Worm (Caenorhabditis elegans) whole organism, L4/young adult: Measurements from ENCODE around the gene F36F12.2.
"Not testable (repeated sequence)": the region's sequence is repeated elsewhere in the genome, so short reads cannot be mapped to it uniquely, and the experiment has no call there.

Source experiments
- W03F9.2 ChIP-seq: fragments of 150-350 bp; optimal IDR thresholded peaks from 2 replicates; lab custom pipeline; 2014; ENCODE audit warnings: missing biosample characterization, missing genetic modification characterization
- dao-5 ChIP-seq: sonication (generic microtip); optimal IDR thresholded peaks from 2 replicates; lab custom pipeline; 2016; ENCODE audit warnings: missing genotype, missing genetic modification characterization, moderate library complexity, missing compliant biosample characterization
- him-1 ChIP-seq: sonication (generic microtip); optimal IDR thresholded peaks from 2 replicates; lab custom pipeline; 2016; ENCODE audit warnings: missing genotype, missing genetic modification reagents, missing genetic modification characterization, missing compliant biosample characterization

Gene F36F12.2

DNA sequence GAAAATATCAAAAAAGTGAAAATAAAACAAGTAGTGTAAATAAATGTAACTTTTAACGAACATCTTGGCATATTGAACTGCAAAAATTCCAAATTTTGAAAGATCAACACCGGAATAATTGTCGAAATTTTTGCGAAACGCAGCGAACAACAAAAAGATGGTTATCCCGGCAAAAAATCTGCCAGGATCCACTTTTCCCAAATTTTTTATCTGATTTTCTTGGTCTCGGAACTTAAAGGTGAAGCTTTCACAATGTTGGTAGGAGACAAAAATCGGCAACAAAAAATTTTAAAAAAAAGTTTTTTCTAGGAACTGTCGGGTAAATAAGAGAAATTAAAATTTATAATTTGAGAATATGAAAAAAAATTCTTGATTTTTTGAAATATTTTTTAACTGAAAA lies 23.5 kb upstream of the F36F12.2 start, which contains the start of gene bgnt-1.2:
TSS of gene bgnt-1.2 (minus strand) at position 101 of the 400 bp plus-strand sequence.
- TF ChIP-seq him-1 (tag; lab: Kevin White, UChicago) (no peak), W03F9.2 (no peak), dao-5 (tag; lab: Kevin White, UChicago) (no peak)

DNA sequence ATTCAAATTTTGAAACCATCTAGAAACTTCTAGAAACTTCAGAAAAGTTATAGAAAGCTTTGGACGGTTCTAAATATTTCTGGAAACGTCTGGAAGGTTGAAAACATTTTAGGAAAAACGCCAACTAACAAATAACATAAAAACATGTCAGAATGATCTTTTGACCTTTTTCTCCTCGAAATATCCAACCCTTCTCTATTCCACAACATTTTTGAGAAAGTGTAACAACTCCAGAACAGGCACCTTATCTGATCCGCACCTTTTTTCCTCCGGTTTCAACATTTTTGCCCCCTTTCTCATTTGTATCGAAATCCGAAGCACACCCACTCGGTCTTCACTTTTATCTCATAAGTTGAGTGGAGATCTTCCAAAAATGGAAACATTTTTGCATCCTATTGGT lies 15.3 kb upstream of the F36F12.2 start, which contains the start of gene F22F7.3:
TSS of gene F22F7.3 (plus strand) at position 301 of the 400 bp plus-strand sequence.
- TF ChIP-seq dao-5 (tag; lab: Kevin White, UChicago) (no peak), him-1 (tag; lab: Kevin White, UChicago) (no peak), W03F9.2 (no peak)

- TF ChIP-seq dao-5 (tag; lab: Kevin White, UChicago) (no peak), W03F9.2 (no peak), him-1 (tag; lab: Kevin White, UChicago) (no peak)
Observed at ce11 chrV:2109295-2109694, 14.2 kb upstream of the F36F12.2 start, which contains the start of gene ckb-4. ckb-4 (minus strand) TSS chrV:2109434.

ce11 chrV:2105976-2106375 lies 10.9 kb upstream of the F36F12.2 start, which contains the start of gene F22F7.4:
F22F7.4 (minus strand) TSS chrV:2106076.
- TF ChIP-seq dao-5 (tag; lab: Kevin White, UChicago) = no peak
- no peak for TF ChIP-seq him-1 (tag; lab: Kevin White, UChicago)
- no peak for TF ChIP-seq W03F9.2

- TF ChIP-seq W03F9.2 = no peak
- TF ChIP-seq him-1 (tag; lab: Kevin White, UChicago) = no peak
- no peak for TF ChIP-seq dao-5 (tag; lab: Kevin White, UChicago)
Observed at ce11 chrV:2103118-2103517, 8.0 kb upstream of the F36F12.2 start, which contains the start of gene F36F12.1. F36F12.1 (minus strand) TSS chrV:2103218.

- no peak for TF ChIP-seq him-1 (tag; lab: Kevin White, UChicago)
- TF ChIP-seq W03F9.2 = no peak
- no peak for TF ChIP-seq dao-5 (tag; lab: Kevin White, UChicago)
Observed at ce11 chrV:2099040-2099439, 3.9 kb upstream of the F36F12.2 start, which contains the start of gene F36F12.7. F36F12.7 (plus strand) TSS chrV:2099340.

DNA sequence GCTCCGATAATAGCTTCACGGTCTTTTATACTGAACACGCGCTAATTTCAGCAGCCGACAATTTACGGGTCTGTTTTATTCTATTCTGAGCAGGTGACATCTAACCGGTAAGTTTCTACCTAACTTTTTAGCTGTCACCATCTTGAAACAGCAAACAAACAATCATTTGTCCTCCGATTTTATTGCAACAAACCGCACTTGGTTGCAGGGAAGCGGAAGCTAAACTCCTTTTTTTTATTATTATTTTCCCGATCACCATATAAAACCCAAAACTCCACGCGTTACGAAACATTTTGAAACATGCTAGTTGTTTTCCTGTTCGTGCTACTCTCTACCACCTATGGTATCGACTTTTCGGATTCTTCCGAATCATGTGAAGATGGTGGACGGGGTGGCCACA lies 2.5 kb upstream of the F36F12.2 start, which contains the start of gene clec-208:
TSS of gene clec-208 (plus strand) at position 301 of the 400 bp plus-strand sequence.
- TF ChIP-seq him-1 (tag; lab: Kevin White, UChicago) (no peak), dao-5 (tag; lab: Kevin White, UChicago) (no peak), W03F9.2 (no peak)

- TF ChIP-seq dao-5 (tag; lab: Kevin White, UChicago) (no peak), him-1 (tag; lab: Kevin White, UChicago) (no peak), W03F9.2 (no peak)
Observed at ce11 chrV:2095772-2096171, 668 bp upstream of the F36F12.2 start, which contains the start of gene clec-207. clec-207 (plus strand) TSS chrV:2096072.

ce11 chrV:2090321-2090720 lies 4.8 kb downstream of the F36F12.2 start, which contains the start of gene ztf-28:
ztf-28 (plus strand) TSS chrV:2090669.
- TF ChIP-seq dao-5 (tag; lab: Kevin White, UChicago); him-1 (tag; lab: Kevin White, UChicago); W03F9.2: not testable (repeated sequence)

- TF ChIP-seq dao-5 (tag; lab: Kevin White, UChicago); W03F9.2; him-1 (tag; lab: Kevin White, UChicago): not testable (repeated sequence)
Observed at ce11 chrV:2085745-2086267, 9.3 kb downstream of the F36F12.2 start, which contains the start of gene F36F12.3. F36F12.3 (plus strand) TSS chrV:2085795.

- TF ChIP-seq dao-5 (tag; lab: Kevin White, UChicago) (no peak), W03F9.2 (no peak), him-1 (tag; lab: Kevin White, UChicago) (no peak)
Observed at ce11 chrV:2083869-2084268, 11.2 kb downstream of the F36F12.2 start.

DNA sequence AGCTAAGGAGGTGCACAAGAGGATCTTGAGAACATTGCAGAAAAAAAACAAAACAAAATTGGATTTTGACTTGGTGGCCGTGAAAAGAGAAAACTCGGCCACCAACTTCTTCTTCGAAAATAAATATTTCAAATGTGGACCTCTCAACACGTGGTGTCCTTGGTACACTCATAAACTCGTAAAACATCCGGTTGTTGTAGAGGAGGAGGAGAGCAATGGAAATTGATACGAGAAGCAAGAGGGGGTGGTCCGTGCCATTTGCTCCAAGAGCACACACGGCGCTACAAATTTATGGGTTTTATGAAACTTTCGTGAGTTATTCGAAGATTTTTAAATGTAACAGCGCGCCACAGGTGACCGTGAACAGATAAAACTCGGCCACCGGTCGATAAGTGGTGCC lies 13.2 kb downstream of the F36F12.2 start:
- TF ChIP-seq dao-5 (tag; lab: Kevin White, UChicago) (no peak), him-1 (tag; lab: Kevin White, UChicago) (no peak), W03F9.2 (no peak)

- no peak for TF ChIP-seq dao-5 (tag; lab: Kevin White, UChicago)
- no peak for TF ChIP-seq W03F9.2
- no peak for TF ChIP-seq him-1 (tag; lab: Kevin White, UChicago)
Observed at ce11 chrV:2081269-2081668, 13.8 kb downstream of the F36F12.2 start.

DNA sequence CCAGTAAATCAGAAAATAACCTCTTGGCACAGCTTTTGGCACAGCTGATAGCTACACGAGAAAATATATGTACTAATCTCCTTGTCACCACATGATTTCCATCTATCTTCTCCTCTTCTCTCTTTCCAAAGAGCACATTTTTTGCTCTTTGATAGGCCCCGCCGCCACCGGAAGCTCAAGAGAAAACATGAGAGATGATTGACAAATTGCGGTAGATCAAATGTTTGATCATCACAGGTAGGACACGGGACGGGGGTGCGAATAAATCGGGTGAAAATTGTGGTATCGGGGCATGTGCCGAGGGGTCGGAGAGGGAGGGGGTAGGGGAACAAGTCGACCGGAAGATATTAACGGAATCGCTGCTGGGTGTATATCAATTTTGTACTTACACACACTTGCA lies 19.1 kb downstream of the F36F12.2 start:
- TF ChIP-seq him-1 (tag; lab: Kevin White, UChicago) = no peak
- no peak for TF ChIP-seq W03F9.2
- no peak for TF ChIP-seq dao-5 (tag; lab: Kevin White, UChicago)
